Worm (Caenorhabditis elegans) whole organism, L3 larva: Measurements from ENCODE around the gene C27A2.7.
"Not testable (repeated sequence)": the region's sequence is repeated elsewhere in the genome, so short reads cannot be mapped to it uniquely, and the experiment has no call there.

Experiments used
- R02D3.7 ChIP-seq: fragments of 150-350 bp; optimal IDR thresholded peaks from 2 replicates; lab custom pipeline; 2014; ENCODE audit warnings: missing biosample characterization, missing genetic modification characterization
- ZK546.5 ChIP-seq: sonication (generic microtip); optimal IDR thresholded peaks from 2 replicates; lab custom pipeline; 2017; ENCODE audit warnings: missing biosample characterization, missing genetic modification characterization
- ama-1 ChIP-seq: fragments of 150-350 bp; optimal IDR thresholded peaks from 2 replicates; lab custom pipeline; 2018
- ceh-82 ChIP-seq: fragments of 150-350 bp; optimal IDR thresholded peaks from 2 replicates; lab custom pipeline; 2014; ENCODE audit warnings: missing biosample characterization, missing genetic modification characterization
- ceh-9 ChIP-seq: sonication (generic microtip); optimal IDR thresholded peaks from 2 replicates; lab custom pipeline; 2018; ENCODE audit warnings: missing biosample characterization, missing genetic modification characterization
- daf-12 ChIP-seq: fragments of 150-350 bp; optimal IDR thresholded peaks from 2 replicates; lab custom pipeline; 2014; ENCODE audit warnings: missing biosample characterization, missing genetic modification reagents, missing genetic modification characterization
- egl-27 ChIP-seq: sonication (generic microtip); optimal IDR thresholded peaks from 4 replicates; lab custom pipeline; 2017; ENCODE audit warnings: missing biosample characterization, missing genetic modification reagents, missing genetic modification characterization
- elt-1 ChIP-seq: fragments of 150-350 bp; optimal IDR thresholded peaks from 2 replicates; lab custom pipeline; 2014; ENCODE audit warnings: missing biosample characterization, missing genetic modification characterization
- eor-1 ChIP-seq, 2 experiments: fragments of 150-350 bp; optimal IDR thresholded peaks; 2 replicates each; lab custom pipeline; 2014 to 2018; ENCODE audit warnings: missing biosample characterization in 2 of 2, missing genetic modification characterization in 2 of 2
- fkh-10 ChIP-seq: sonication (generic microtip); optimal IDR thresholded peaks from 2 replicates; lab custom pipeline; 2017; ENCODE audit warnings: missing biosample characterization, missing genetic modification reagents, missing genetic modification characterization
- fkh-2 ChIP-seq: fragments of 150-350 bp; optimal IDR thresholded peaks from 2 replicates; lab custom pipeline; 2014; ENCODE audit warnings: missing biosample characterization, missing genetic modification reagents, missing genetic modification characterization
- fos-1 ChIP-seq: fragments of 150-350 bp; optimal IDR thresholded peaks from 2 replicates; lab custom pipeline; 2014; ENCODE audit warnings: missing biosample characterization, missing genetic modification characterization
- hmg-11 ChIP-seq: sonication (generic microtip); optimal IDR thresholded peaks from 2 replicates; lab custom pipeline; 2016; ENCODE audit warnings: missing genetic modification characterization, missing compliant biosample characterization
- jun-1 ChIP-seq: fragments of 150-350 bp; optimal IDR thresholded peaks from 2 replicates; lab custom pipeline; 2014; ENCODE audit warnings: missing biosample characterization, missing genetic modification reagents, missing genetic modification characterization
- lin-39 ChIP-seq: fragments of 150-350 bp; optimal IDR thresholded peaks from 2 replicates; lab custom pipeline; 2018; ENCODE audit warnings: missing biosample characterization, missing genetic modification reagents, missing genetic modification characterization
- lsy-12 ChIP-seq: sonication (generic microtip); optimal IDR thresholded peaks from 2 replicates; lab custom pipeline; 2016; ENCODE audit warnings: mild to moderate bottlenecking, missing genetic modification characterization, missing compliant biosample characterization
- mml-1 ChIP-seq: fragments of 150-350 bp; sonication (generic microtip); optimal IDR thresholded peaks from 3 replicates; lab custom pipeline; 2014; ENCODE audit warnings: missing biosample characterization, missing genetic modification characterization
- nfya-1 ChIP-seq: sonication (generic microtip); optimal IDR thresholded peaks from 2 replicates; lab custom pipeline; 2017; ENCODE audit warnings: missing genetic modification characterization, mild to moderate bottlenecking, missing compliant biosample characterization, antibody characterized with exemption, moderate library complexity; ENCODE audit not compliant: insufficient read depth
- nhr-12 ChIP-seq: fragments of 150-350 bp; optimal IDR thresholded peaks from 2 replicates; lab custom pipeline; 2014; ENCODE audit warnings: missing biosample characterization, missing genetic modification characterization
- nhr-23 ChIP-seq: fragments of 150-350 bp; optimal IDR thresholded peaks from 2 replicates; lab custom pipeline; 2014; ENCODE audit warnings: missing biosample characterization, missing genetic modification reagents, missing genetic modification characterization
- nhr-237 ChIP-seq: fragments of 150-350 bp; optimal IDR thresholded peaks from 2 replicates; lab custom pipeline; 2014; ENCODE audit warnings: missing biosample characterization, missing genetic modification characterization
- nhr-43 ChIP-seq: sonication (generic microtip); optimal IDR thresholded peaks from 2 replicates; lab custom pipeline; 2016; ENCODE audit warnings: mild to moderate bottlenecking, missing genetic modification characterization, missing compliant biosample characterization; ENCODE audit not compliant: poor library complexity, severe bottlenecking
- nhr-67 ChIP-seq: fragments of 150-350 bp; optimal IDR thresholded peaks from 2 replicates; lab custom pipeline; 2014; ENCODE audit warnings: missing biosample characterization, missing genetic modification characterization
- nhr-76 ChIP-seq: fragments of 150-350 bp; sonication (generic microtip); optimal IDR thresholded peaks from 5 replicates; lab custom pipeline; 2014; ENCODE audit warnings: missing biosample characterization, missing genetic modification characterization
- pqm-1 ChIP-seq: fragments of 150-350 bp; optimal IDR thresholded peaks from 2 replicates; lab custom pipeline; 2017; ENCODE audit warnings: missing biosample characterization, missing genetic modification characterization, inconsistent platforms
- skn-1 ChIP-seq: fragments of 150-350 bp; optimal IDR thresholded peaks from 2 replicates; lab custom pipeline; 2014; ENCODE audit warnings: missing biosample characterization, missing genetic modification characterization
- snpc-4 ChIP-seq: fragments of 150-350 bp; optimal IDR thresholded peaks from 2 replicates; lab custom pipeline; 2014; ENCODE audit warnings: missing biosample characterization, missing genetic modification characterization
- tbx-2 ChIP-seq: sonication (generic microtip); optimal IDR thresholded peaks from 2 replicates; lab custom pipeline; 2016; ENCODE audit warnings: mild to moderate bottlenecking, missing genetic modification characterization, missing compliant biosample characterization
- unc-39 ChIP-seq: sonication (generic microtip); optimal IDR thresholded peaks from 4 replicates; lab custom pipeline; 2017; ENCODE audit warnings: missing biosample characterization, missing genetic modification characterization
- unc-62 ChIP-seq: fragments of 150-350 bp; sonication (generic microtip); optimal IDR thresholded peaks from 4 replicates; lab custom pipeline; 2014; ENCODE audit warnings: missing biosample characterization, missing genetic modification reagents, missing genetic modification characterization
- zag-1 ChIP-seq: fragments of 150-350 bp; optimal IDR thresholded peaks from 2 replicates; lab custom pipeline; 2014; ENCODE audit warnings: missing biosample characterization, missing genetic modification characterization
- ztf-4 ChIP-seq: fragments of 150-350 bp; optimal IDR thresholded peaks from 2 replicates; lab custom pipeline; 2014; ENCODE audit warnings: missing biosample characterization, missing genetic modification characterization

Gene C27A2.7

ce11 chrII:5071265-5071664 lies at the start of gene C27A2.7:
Gene C27A2.7, minus strand, starts transcription at chrII:5071365.
- TF ChIP-seq fos-1 (tag; lab: Kevin White, UChicago) (no peak), fkh-10 (GFP tag; lab: Kevin White, UChicago) (no peak), hmg-11 (no peak), eor-1 (tag; optimal IDR thresholded peaks at IDR 0.05; lab: Kevin White, UChicago) (no peak), pqm-1 (tag; lab: Kevin White, UChicago) (no peak), unc-39 (tag; lab: Kevin White, UChicago) (no peak), elt-1 (tag; lab: Kevin White, UChicago) (no peak), ama-1 (lab: Kevin White, UChicago) (no peak), ZK546.5 (tag; lab: Kevin White, UChicago) (no peak), fkh-2 (no peak), ztf-4 (tag; lab: Kevin White, UChicago) (no peak), R02D3.7 (no peak), unc-62 (GFP tag; lab: Kevin White, UChicago) (no peak), nhr-12 (tag; lab: Kevin White, UChicago) (no peak), nhr-43 (tag; lab: Kevin White, UChicago) (no peak), lin-39 (tag; lab: Kevin White, UChicago) (no peak), mml-1 (tag; lab: Kevin White, UChicago) (no peak), lsy-12 (tag; lab: Kevin White, UChicago) (no peak), jun-1 (tag; lab: Kevin White, UChicago) (no peak), skn-1 (tag; lab: Kevin White, UChicago) (no peak)
- TF ChIP-seq, all 47 proteins: peak for 0

ce11 chrII:5120612-5121011 lies 49.4 kb upstream of the C27A2.7 start:
- TF ChIP-seq unc-62 (GFP tag; lab: Kevin White, UChicago): peak; percentile 72
- TF ChIP-seq eor-1 (tag; optimal IDR thresholded peaks at IDR 0.05; lab: Kevin White, UChicago): no peak
- TF ChIP-seq nhr-237 (tag; lab: Kevin White, UChicago): no peak

ce11 chrII:5115733-5116132 lies 44.6 kb upstream of the C27A2.7 start, which contains the start of gene srsy-1:
Gene srsy-1, plus strand, starts transcription at chrII:5116033.
- TF ChIP-seq ztf-4 (tag; lab: Kevin White, UChicago) (no peak), skn-1 (tag; lab: Kevin White, UChicago) (no peak), egl-27 (tag; lab: Kevin White, UChicago) (no peak), jun-1 (tag; lab: Kevin White, UChicago) (no peak), fos-1 (tag; lab: Kevin White, UChicago) (no peak), nfya-1 (no peak), nhr-23 (no peak), ceh-82 (tag; lab: Kevin White, UChicago) (no peak), daf-12 (tag; lab: Kevin White, UChicago) (no peak)
- TF ChIP-seq, all 47 proteins: peak for 0

ce11 chrII:5115235-5115634 lies 44.1 kb upstream of the C27A2.7 start, which contains the start of gene msp-74:
Gene msp-74, minus strand, starts transcription at chrII:5115335.
- not testable (repeated sequence) for TF ChIP-seq snpc-4 (tag; lab: Kevin White, UChicago); eor-1 (tag; optimal IDR thresholded peaks at IDR 0.05; lab: Kevin White, UChicago); ama-1 (lab: Kevin White, UChicago)

ce11 chrII:5112082-5112481 lies 40.9 kb upstream of the C27A2.7 start, which contains the start of gene F09C12.8:
Gene F09C12.8, plus strand, starts transcription at chrII:5112382.
- TF ChIP-seq nhr-67 (tag; lab: Kevin White, UChicago): no peak
- no peak for TF ChIP-seq zag-1 (tag; lab: Kevin White, UChicago)
- TF ChIP-seq lsy-12 (tag; lab: Kevin White, UChicago): no peak
- no peak for TF ChIP-seq unc-39 (tag; lab: Kevin White, UChicago)
- TF ChIP-seq nhr-76 (tag; lab: Kevin White, UChicago): no peak
- TF ChIP-seq R02D3.7: no peak
- TF ChIP-seq jun-1 (tag; lab: Kevin White, UChicago): no peak
- TF ChIP-seq ceh-9 (tag; lab: Kevin White, UChicago): no peak
- no peak for TF ChIP-seq nhr-237 (tag; lab: Kevin White, UChicago)
- no peak for TF ChIP-seq nhr-12 (tag; lab: Kevin White, UChicago)
- no peak for TF ChIP-seq tbx-2
- no peak for TF ChIP-seq fkh-10 (GFP tag; lab: Kevin White, UChicago)
- TF ChIP-seq, all 47 proteins: peak for 0
